Fruit fly (Drosophila melanogaster): ENCODE results near the gene RpS19b.

dm6 chr3R:23886270-23887095 is 46.8 kb downstream of the RpS19b start:
- TF ChIP-seq insv (optimal IDR thresholded peaks at IDR 0.05) (no peak), h (optimal IDR thresholded peaks at IDR 0.05) (no peak)

All from Kc167 (cell line).